Worm (Caenorhabditis elegans) whole organism, dauer: Measurements from ENCODE around the gene srxa-7.
"Not testable (repeated sequence)": the region's sequence is repeated elsewhere in the genome, so short reads cannot be mapped to it uniquely, and the experiment has no call there.

Experiments
- unc-62 ChIP-seq: sonication (generic microtip); optimal IDR thresholded peaks from 2 replicates; lab custom pipeline; 2017; ENCODE audit warnings: missing biosample characterization, missing genetic modification reagents, missing genetic modification characterization

srxa-7 gene

DNA sequence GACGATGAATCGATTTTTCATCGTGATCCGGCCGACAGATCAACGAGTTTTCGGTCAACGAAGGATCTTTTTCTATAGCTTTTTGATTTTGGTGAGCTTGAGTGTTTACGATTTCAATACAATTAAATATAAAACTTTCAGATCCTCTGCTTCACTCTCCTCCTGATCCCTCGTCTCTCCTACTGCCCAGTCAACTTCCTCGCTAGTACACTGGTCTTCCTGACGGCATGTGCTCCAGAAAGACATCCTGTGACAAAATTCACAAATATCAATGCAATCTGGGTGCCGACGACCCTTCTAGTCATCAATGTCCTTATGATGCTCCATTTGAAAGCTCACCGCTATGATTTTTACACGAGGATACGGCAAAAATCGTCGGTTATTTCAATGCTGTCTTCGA, 990 bp downstream of the srxa-7 start:
- TF ChIP-seq unc-62 (GFP tag; lab: Kevin White, UChicago): no peak

DNA sequence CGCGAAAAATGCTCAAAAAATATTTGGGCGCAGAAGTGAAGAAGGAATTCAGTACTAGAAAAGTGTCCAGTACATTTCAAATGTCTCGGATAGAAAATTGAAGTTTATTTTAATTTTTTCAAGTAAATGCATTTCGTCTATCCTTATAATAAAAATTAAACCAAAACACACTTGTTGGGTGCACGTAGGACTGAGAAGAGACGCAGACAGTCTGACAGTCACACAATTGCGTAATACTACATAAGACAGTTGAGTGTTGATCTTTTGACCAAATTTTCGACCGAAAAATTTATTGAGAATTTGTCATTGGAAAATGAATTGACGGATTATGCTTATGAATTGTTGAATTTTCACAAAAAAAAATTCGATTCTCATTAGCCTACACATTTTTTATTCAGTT, 2.2 kb downstream of the srxa-7 start, which contains the start of gene oac-7:
oac-7 (plus strand) TSS at position 283 of the 400 bp plus-strand sequence.
- no peak for TF ChIP-seq unc-62 (GFP tag; lab: Kevin White, UChicago)

DNA sequence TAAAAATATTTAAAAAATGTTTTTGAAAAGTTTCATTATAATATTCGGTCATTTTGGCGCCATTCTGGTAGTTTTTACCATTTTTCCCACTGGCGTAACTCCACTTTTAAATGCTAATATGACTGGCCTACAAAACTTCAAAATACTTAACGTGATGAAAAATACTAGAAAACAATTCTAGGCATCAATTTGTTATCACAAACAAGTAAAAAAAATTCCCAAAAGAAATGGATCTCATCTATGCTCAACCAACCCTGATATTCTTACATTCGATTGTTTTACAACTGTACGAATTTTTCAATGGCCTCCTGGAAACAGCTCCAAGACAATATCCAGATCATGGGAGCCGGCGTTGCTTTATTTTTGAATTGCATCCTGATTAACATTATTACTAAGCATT, 7.7 kb downstream of the srxa-7 start, which contains the start of gene str-214:
str-214 (plus strand) TSS at position 301 of the 400 bp plus-strand sequence.
- no peak for TF ChIP-seq unc-62 (GFP tag; lab: Kevin White, UChicago)

DNA sequence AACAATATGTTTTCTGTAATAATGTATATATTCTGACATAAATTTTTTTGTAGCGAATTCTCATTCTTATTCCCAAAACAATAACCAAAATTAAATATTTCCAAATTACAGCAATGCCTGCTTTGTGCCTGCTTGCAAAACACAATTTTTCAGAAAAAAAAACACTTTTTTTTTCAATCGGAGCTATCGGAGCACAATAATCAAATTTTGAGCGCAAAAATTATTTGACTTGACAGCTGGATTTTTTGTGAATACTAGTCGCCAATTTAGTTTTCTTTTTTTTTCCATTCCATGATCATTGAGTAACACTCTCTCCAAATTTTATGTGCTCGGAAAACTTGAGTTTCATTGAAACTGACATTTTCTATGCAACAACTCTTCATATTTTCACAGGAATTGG, 9.9 kb downstream of the srxa-7 start, which contains the start of gene srh-180:
srh-180 (plus strand) TSS at position 301 of the 400 bp plus-strand sequence.
- TF ChIP-seq unc-62 (GFP tag; lab: Kevin White, UChicago): no peak

DNA sequence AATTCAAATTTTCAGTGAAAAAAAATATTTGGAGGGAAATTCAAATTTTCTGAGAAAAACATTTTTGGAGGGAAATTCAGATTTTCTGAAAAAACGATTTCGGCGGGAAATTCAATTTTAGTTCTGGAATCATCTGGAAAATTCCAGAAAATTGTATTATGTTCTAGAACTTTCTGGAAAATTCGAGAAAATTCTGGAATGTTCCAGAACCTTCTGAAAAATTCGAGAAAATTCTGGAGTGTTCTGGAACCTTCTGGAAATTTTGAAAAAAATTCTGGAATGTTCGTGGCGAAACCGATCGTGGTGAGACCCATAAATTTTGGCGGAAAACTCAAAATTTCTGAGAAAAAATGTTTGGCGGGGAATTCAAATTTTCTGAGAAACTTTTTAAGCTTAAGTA, 14.8 kb downstream of the srxa-7 start:
- no peak for TF ChIP-seq unc-62 (GFP tag; lab: Kevin White, UChicago)

DNA sequence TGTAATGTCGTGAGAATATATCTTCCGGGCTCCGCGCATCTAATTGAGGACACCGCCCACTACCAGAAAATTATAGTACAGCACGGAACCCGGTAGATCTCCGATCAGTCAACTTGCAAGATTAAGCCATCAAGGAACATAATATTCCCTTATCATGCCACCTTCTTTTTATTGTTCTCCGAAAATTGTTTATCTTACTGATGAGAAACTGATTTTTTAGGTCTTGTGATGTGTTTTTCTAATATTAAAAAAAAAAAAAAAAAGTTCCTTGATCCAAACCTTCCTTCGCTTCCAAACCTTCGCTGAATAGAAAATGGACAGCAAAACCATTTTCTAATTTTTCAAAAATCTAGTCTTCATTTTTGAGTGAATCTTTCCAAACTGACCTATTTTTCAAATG, 21.5 kb downstream of the srxa-7 start, which contains the start of gene F57G8.7:
F57G8.7 (plus strand) TSS at position 301 of the 400 bp plus-strand sequence.
- no peak for TF ChIP-seq unc-62 (GFP tag; lab: Kevin White, UChicago)

DNA sequence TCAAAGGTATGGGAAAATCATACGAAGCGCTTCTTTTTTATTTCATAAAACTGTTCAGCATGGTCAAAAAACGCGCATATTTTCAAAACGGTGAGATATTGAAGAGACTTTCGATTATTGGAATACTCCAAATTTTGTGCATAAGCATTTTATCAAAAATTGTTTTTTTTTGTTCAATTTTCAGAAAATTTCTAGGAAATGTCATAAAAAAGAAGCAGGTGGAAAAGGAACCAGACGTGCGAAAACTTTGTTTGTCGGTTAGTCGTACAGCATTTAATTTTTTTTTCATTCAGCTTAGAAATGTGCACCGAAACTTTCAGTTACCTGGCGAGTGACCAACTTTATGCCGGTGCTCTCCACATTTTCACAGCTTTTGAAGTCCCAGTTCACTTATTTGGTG, 26.1 kb downstream of the srxa-7 start, which contains the start of gene srh-167:
srh-167 (plus strand) TSS at position 301 of the 400 bp plus-strand sequence.
- no peak for TF ChIP-seq unc-62 (GFP tag; lab: Kevin White, UChicago)

DNA sequence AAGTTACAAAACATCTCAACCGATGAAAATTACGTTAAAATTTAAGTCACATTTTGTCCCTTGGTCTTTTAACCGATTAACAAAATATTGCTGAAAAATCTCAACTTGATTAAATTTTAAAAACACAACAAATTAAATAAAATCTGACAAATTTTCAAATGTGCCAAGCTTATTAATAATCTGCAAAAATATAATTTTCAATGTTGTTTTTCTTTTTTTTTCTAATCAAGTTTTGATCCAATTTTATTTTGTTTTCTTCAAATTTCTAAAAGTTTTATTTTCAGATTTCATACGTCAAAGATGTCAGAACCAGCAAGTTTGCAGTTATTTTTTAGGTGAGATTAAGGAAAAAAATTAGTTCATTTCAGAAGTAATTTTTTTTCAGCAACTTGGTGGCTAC, 29.0 kb downstream of the srxa-7 start, which contains the start of gene srw-87:
srw-87 (plus strand) TSS at position 301 of the 400 bp plus-strand sequence.
- no peak for TF ChIP-seq unc-62 (GFP tag; lab: Kevin White, UChicago)

DNA sequence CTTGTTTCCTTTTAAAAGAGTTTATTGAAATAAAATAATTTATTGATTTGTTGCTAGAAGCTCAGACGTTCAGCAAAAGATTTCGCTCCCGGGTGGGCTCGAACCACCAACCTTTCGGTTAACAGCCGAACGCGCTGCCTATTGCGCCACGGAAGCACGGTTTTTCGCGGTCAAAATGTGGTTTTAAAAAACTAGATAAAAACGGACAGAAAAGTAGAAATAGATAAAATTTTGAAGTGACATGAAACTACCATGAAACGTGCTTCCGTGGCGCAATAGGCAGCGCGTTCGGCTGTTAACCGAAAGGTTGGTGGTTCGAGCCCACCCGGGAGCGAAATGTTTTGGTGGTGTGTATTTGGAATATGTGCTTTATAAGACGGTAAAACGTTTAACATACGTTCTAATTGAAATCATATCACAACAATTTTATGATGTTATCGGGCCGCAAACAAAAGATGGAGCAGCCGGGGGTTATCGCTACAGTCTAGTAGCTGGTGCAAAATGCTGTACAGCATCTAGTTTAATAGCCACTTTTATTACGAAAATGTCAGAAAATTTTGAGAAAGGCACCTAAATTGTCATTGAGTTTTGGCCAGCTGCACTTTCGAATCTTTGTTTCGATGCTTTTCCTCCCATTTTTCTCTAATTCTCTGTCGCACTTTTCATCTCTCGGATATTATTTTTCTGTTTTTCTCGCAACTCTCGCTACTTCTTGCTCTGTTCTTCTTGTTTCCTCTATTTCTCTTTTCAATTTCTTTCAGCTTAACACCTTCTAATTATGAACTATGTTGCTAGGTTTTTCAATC, 31.1 kb downstream of the srxa-7 start, which contains the start of gene slc-9B.2:
slc-9B.2 (plus strand) TSS at position 756 of the 806 bp plus-strand sequence.
- not testable (repeated sequence) for TF ChIP-seq unc-62 (GFP tag; lab: Kevin White, UChicago)

DNA sequence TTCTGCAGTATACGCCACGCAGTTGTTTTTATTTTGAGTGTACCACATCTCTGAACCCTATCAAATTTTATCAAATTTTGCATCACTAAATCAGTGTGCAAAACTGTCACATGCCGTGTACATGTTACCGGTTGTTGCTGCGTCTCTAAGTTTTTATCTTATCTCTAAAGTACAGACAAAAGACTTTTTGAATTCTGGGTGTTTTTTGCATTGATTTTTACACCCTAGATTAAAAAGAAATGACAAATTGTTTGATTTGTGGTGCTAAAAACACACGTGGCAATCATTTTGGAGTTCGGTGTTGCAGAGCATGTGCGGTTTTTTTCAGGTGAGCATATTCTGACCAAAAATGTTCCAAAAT, 34.9 kb downstream of the srxa-7 start, which contains the start of gene nhr-193:
nhr-193 (plus strand) TSS at position 51 of the 361 bp plus-strand sequence.
- no peak for TF ChIP-seq unc-62 (GFP tag; lab: Kevin White, UChicago)

DNA sequence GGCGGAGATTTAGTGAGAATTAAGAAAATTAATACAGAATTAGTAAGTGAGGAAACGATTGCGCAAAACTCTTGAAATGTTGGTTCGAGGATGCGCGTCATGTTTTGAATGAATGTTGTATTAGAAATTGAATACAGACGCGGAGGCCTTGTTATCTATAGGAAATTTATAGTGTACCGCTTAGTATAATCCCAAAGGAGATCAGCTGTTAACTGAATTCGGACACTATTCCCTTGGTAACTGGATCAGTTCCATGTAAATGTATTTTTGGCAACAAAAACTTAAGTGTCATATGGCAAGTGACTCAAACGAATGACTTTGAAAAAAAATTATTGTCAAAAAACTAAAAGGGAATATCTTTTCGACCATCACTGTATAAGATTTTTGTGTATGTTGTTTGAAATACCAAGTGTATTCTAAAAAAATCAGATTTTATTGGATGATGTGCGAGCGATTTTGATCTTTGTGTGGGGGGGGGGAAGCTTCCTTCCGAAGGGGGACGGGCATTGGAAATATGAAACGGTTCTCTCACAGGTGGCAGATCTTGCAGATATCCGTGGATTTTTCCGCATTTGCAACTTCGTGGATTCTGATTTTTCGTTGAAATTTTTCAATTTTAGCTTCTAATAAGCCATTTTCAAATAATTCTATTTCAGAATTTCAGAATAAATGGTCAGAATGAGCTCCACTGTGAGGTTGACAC, 39.2 kb downstream of the srxa-7 start, which contains the start of the genes W08G11.5 and W08G11.1:
W08G11.5 (minus strand) TSS at position 101 of the 703 bp plus-strand sequence.
W08G11.1 (plus strand) TSS at position 653 of the 703 bp plus-strand sequence.
- TF ChIP-seq unc-62 (GFP tag; lab: Kevin White, UChicago): no peak

DNA sequence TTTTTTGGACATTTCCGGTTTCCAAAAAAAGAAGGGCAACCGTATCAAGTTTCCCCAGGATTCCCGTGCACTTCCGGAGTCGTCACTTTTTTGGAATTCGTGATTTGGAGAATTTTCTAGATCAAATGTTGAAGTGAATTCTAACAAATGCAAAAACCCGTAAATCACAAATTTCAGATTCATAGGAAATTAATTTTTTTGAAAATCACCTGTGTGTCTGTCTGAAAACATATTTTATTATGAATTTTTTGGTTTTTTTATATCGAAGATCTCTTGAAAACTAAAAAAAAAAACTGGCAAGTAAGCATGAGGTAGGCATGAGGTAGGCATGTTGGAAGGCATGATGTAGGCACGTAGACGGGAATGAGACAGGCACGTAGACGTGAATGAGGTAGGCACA, 42.7 kb downstream of the srxa-7 start:
- TF ChIP-seq unc-62 (GFP tag; lab: Kevin White, UChicago): no peak

DNA sequence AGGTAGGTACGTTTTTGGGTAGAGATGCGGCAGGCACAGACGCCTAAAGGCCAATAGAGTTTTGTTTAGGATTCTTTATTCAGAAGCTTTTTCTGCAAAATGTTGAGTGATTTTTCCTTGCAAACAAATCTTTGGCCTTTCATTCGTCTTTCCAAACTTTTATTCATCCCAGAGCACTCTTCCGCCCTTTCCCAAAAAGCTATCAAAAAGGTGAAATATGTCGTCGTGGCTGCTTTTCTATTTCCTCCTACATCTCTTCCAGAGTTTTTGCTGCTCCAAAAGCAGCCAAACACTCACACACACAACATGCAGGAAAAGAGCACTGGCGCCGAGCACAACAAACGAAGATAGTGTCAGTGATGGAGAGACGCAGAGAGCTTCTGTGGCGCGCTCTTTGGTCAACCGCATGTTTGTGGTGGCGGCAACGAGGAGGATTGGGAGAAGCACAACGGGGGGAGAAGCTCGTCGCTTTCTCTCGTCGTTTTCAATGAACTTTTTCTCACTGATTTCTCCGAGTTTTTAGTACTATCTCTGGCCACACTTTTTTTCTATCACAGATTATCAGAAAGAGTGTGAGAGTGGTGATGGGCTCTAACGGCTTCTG, 43.5 kb downstream of the srxa-7 start:
- no peak for TF ChIP-seq unc-62 (GFP tag; lab: Kevin White, UChicago)

DNA sequence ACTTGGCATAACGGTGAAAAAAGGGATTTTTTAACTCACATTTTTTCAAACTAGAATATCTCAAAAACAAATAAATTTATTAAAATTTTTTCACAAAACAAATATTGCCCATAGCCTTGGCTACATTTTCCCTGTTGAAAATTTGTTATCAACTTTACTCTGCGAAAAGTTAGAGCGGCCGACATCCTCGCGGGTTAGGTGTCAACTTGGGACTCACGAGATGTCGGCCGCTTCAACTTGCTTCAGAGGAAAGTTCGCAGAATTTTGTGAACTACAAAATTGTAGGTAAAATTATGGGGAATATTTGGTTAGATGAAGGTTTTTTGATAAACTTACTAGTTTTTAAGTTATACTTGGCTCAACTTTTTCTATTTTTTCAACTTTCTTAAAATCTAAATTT, 44.4 kb downstream of the srxa-7 start:
- TF ChIP-seq unc-62 (GFP tag; lab: Kevin White, UChicago): no peak

DNA sequence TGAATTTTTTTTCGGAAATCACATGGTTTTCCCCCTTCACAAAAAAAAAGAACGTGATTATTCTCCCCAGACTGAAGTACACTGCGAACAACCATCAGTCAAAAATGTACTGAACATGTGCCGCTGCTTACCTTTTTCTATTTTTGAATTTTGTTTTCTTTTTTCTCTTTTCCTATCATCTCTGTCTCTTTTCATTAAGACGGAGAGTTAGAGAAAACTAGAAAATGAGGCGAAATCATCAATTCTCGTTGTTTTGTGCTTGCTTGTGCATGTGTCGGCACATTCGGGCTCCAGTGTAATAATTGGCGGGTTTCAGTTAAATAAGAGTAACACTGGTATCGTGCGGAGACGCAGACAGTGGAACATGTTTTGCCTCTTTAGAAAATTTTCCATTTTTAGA, 44.9 kb downstream of the srxa-7 start:
- TF ChIP-seq unc-62 (GFP tag; lab: Kevin White, UChicago): no peak
